Fruit fly (Drosophila melanogaster) whole organism, embryonic: ENCODE data around the gene in.

ENCODE experiments used
- Atf6 ChIP-seq: fragments of 200-800 bp; sonication (Bioruptor generic); IDR thresholded peaks from 2 replicates; pipeline ENCODE4 v1.3.6; 2022; ENCODE audit warnings: missing biosample characterization, missing genetic modification characterization
- Awh ChIP-seq: fragments of 200-800 bp; sonication (Bioruptor generic); IDR thresholded peaks from 2 replicates; pipeline ENCODE4, ENCODE4 v1.3.6; 2022; ENCODE audit warnings: missing biosample characterization, missing genetic modification characterization
- Bgb ChIP-seq: fragments of 200-800 bp; sonication (Bioruptor generic); IDR thresholded peaks from 2 replicates; pipeline ENCODE4 v1.3.6; 2022; ENCODE audit warnings: missing biosample characterization, missing genetic modification characterization; ENCODE audit not compliant: partially characterized antibody
- CG12299 ChIP-seq: fragments of 200-800 bp; sonication (Bioruptor generic); optimal IDR thresholded peaks from 2 replicates; lab custom pipeline; 2018; ENCODE audit warnings: missing biosample characterization, mild to moderate bottlenecking, missing genetic modification characterization
- CG13287 ChIP-seq: fragments of 200-800 bp; sonication (Bioruptor generic); IDR thresholded peaks from 2 replicates; pipeline ENCODE4 v1.3.6; 2022; ENCODE audit warnings: missing biosample characterization, missing genetic modification characterization; ENCODE audit not compliant: partially characterized antibody
- CG17568 ChIP-seq: fragments of 200-800 bp; sonication (Bioruptor generic); optimal IDR thresholded peaks from 2 replicates; lab custom pipeline; 2018; ENCODE audit warnings: missing biosample characterization, mild to moderate bottlenecking, missing genetic modification characterization, moderate library complexity
- CG18262 ChIP-seq: fragments of 200-800 bp; optimal IDR thresholded peaks from 3 replicates; lab custom pipeline; 2019; ENCODE audit warnings: missing biosample characterization, mild to moderate bottlenecking, missing genetic modification characterization, moderate library complexity
- CG1832 ChIP-seq: fragments of 200-800 bp; sonication (Bioruptor generic); optimal IDR thresholded peaks from 2 replicates; lab custom pipeline; 2017; ENCODE audit warnings: missing biosample characterization, mild to moderate bottlenecking, missing genetic modification characterization, inconsistent platforms
- CG34224 ChIP-seq: fragments of 200-800 bp; sonication (Bioruptor generic); IDR thresholded peaks from 3 replicates; pipeline ENCODE4 v1.3.6; 2022; ENCODE audit warnings: missing biosample characterization, missing genetic modification characterization; ENCODE audit not compliant: partially characterized antibody
- CG34376 ChIP-seq: fragments of 200-800 bp; sonication (Bioruptor generic); optimal IDR thresholded peaks from 2 replicates; lab custom pipeline; 2018; ENCODE audit warnings: missing biosample characterization, mild to moderate bottlenecking, missing genetic modification characterization
- CG4424 ChIP-seq: fragments of 200-800 bp; sonication (Bioruptor generic); optimal IDR thresholded peaks from 3 replicates; lab custom pipeline; 2016; ENCODE audit warnings: missing biosample characterization, missing genetic modification characterization
- CG7963 ChIP-seq: fragments of 200-800 bp; sonication (Bioruptor generic); IDR thresholded peaks from 3 replicates; pipeline ENCODE4 v1.3.6; 2022; ENCODE audit warnings: missing biosample characterization, missing genetic modification characterization; ENCODE audit not compliant: partially characterized antibody
- CG8359 ChIP-seq: fragments of 200-800 bp; sonication (Bioruptor generic); optimal IDR thresholded peaks from 2 replicates; lab custom pipeline; 2017; ENCODE audit warnings: missing biosample characterization, mild to moderate bottlenecking, missing genetic modification characterization, borderline replicate concordance
- CG8388 ChIP-seq: fragments of 200-800 bp; sonication (Bioruptor generic); optimal IDR thresholded peaks from 2 replicates; lab custom pipeline; 2019; ENCODE audit warnings: missing biosample characterization, mild to moderate bottlenecking, missing genetic modification characterization, moderate library complexity
- CG8478 ChIP-seq: fragments of >200 bp; optimal IDR thresholded peaks from 2 replicates; lab custom pipeline; 2018
- CG9609 ChIP-seq: fragments of 200-800 bp; sonication (Bioruptor generic); optimal IDR thresholded peaks from 3 replicates; lab custom pipeline; 2016; ENCODE audit warnings: missing biosample characterization, missing genetic modification characterization
- D ChIP-seq, 2 experiments: fragments of 200-800 bp in 1 of 2; fragments of >200 bp in 1 of 2; sonication (Bioruptor generic) in 1 of 2; optimal IDR thresholded peaks; 2 replicates in 1 of 2; 3 replicates in 1 of 2; lab custom pipeline; 2017; ENCODE audit warnings: mild to moderate bottlenecking in 1 of 2, missing biosample characterization in 1 of 2, missing genetic modification characterization in 1 of 2, missing genetic modification reagents in 1 of 2
- Dll ChIP-seq: fragments of 200-800 bp; sonication (Bioruptor generic); IDR thresholded peaks from 4 replicates; pipeline ENCODE4 v1.3.6; 2022; ENCODE audit warnings: missing biosample characterization, missing genetic modification characterization; ENCODE audit not compliant: partially characterized antibody
- Doc2 ChIP-seq: fragments of 200-800 bp; sonication (Bioruptor generic); IDR thresholded peaks from 2 replicates; pipeline ENCODE4 v1.3.6; 2022; ENCODE audit warnings: missing biosample characterization, missing genetic modification characterization
- Drgx ChIP-seq: fragments of 200-800 bp; sonication (Bioruptor generic); IDR thresholded peaks from 2 replicates; pipeline ENCODE4 v1.3.6; 2022; ENCODE audit warnings: missing biosample characterization, missing genetic modification characterization
- E2f1 ChIP-seq: fragments of 200-800 bp; sonication (Bioruptor generic); IDR thresholded peaks from 2 replicates; pipeline ENCODE4 v1.3.6; 2022; ENCODE audit warnings: missing biosample characterization, missing genetic modification characterization
- Elba2 ChIP-seq: fragments of 200-800 bp; sonication (Bioruptor generic); optimal IDR thresholded peaks from 3 replicates; lab custom pipeline; 2016; ENCODE audit warnings: missing biosample characterization, missing genetic modification characterization
- Ets97D ChIP-seq: fragments of 200-800 bp; sonication (Bioruptor generic); optimal IDR thresholded peaks from 3 replicates; lab custom pipeline; 2016; ENCODE audit warnings: missing biosample characterization, missing genetic modification characterization
- Nf-YC ChIP-seq: fragments of 200-800 bp; optimal IDR thresholded peaks from 3 replicates; lab custom pipeline; 2019; ENCODE audit warnings: missing biosample characterization, mild to moderate bottlenecking, missing genetic modification characterization, moderate library complexity
- Opbp ChIP-seq: fragments of 200-800 bp; sonication (Bioruptor generic); IDR thresholded peaks from 3 replicates; pipeline ENCODE4 v1.3.6; 2022; ENCODE audit warnings: missing biosample characterization, missing genetic modification characterization; ENCODE audit not compliant: partially characterized antibody
- Sox102F ChIP-seq: fragments of 200-800 bp; sonication (Bioruptor generic); optimal IDR thresholded peaks from 2 replicates; lab custom pipeline; 2018; ENCODE audit warnings: missing biosample characterization, mild to moderate bottlenecking, missing genetic modification characterization, moderate library complexity
- Trl ChIP-seq, 3 experiments: fragments of >200 bp in 2 of 3; fragments of 200-800 bp in 1 of 3; sonication (Bioruptor generic) in 1 of 3; optimal IDR thresholded peaks; 2 replicates in 1 of 3; 3 replicates in 2 of 3; lab custom pipeline; 2016 to 2017; ENCODE audit warnings: missing biosample characterization in 1 of 3, missing genetic modification characterization in 1 of 3
- amos ChIP-seq: fragments of 200-800 bp; sonication (Bioruptor generic); IDR thresholded peaks from 2 replicates; pipeline ENCODE4 v1.3.6; 2022; ENCODE audit warnings: missing biosample characterization, missing genetic modification characterization; ENCODE audit not compliant: partially characterized antibody
- ato ChIP-seq: fragments of 200-800 bp; sonication (Bioruptor generic); IDR thresholded peaks from 2 replicates; pipeline ENCODE4 v1.3.6; 2022; ENCODE audit warnings: missing biosample characterization, missing genetic modification characterization; ENCODE audit not compliant: partially characterized antibody
- bab2 ChIP-seq: fragments of 200-800 bp; sonication (Bioruptor generic); optimal IDR thresholded peaks from 2 replicates; lab custom pipeline; 2016; ENCODE audit warnings: missing biosample characterization, missing genetic modification characterization
- chinmo ChIP-seq: fragments of 200-800 bp; sonication (Bioruptor generic); IDR thresholded peaks from 4 replicates; pipeline ENCODE4 v1.3.6; 2022; ENCODE audit warnings: missing biosample characterization, missing genetic modification characterization; ENCODE audit not compliant: partially characterized antibody
- dm ChIP-seq: fragments of 200-800 bp; sonication (Bioruptor generic); optimal IDR thresholded peaks from 3 replicates; lab custom pipeline; 2016; ENCODE audit warnings: missing biosample characterization, missing genetic modification characterization
- dpn ChIP-seq, 2 experiments: fragments of 200-800 bp; sonication (Bioruptor generic); optimal IDR thresholded peaks; 3 replicates each; lab custom pipeline; 2016; ENCODE audit warnings: missing biosample characterization in 2 of 2, missing genetic modification characterization in 2 of 2
- esg ChIP-seq: fragments of 200-800 bp; sonication (Bioruptor generic); conservative IDR thresholded peaks from 2 replicates; pipeline ENCODE4 v1.3.6; 2022; ENCODE audit warnings: missing biosample characterization, missing genetic modification characterization
- ewg ChIP-seq: fragments of 200-800 bp; sonication (Bioruptor generic); optimal IDR thresholded peaks from 3 replicates; lab custom pipeline; 2017; ENCODE audit warnings: mild to moderate bottlenecking, missing biosample characterization, missing genetic modification reagents, missing genetic modification characterization
- insv ChIP-seq, 2 experiments: fragments of 200-800 bp; sonication (Bioruptor generic); optimal IDR thresholded peaks; 3 replicates each; lab custom pipeline; 2016 to 2018; ENCODE audit warnings: missing biosample characterization in 2 of 2, missing genetic modification characterization in 2 of 2
- mirr ChIP-seq: fragments of 200-800 bp; sonication (Bioruptor generic); optimal IDR thresholded peaks from 3 replicates; lab custom pipeline; 2018; ENCODE audit warnings: missing biosample characterization, mild to moderate bottlenecking, missing genetic modification characterization
- pum ChIP-seq: fragments of 200-800 bp; sonication (Bioruptor generic); optimal IDR thresholded peaks from 2 replicates; lab custom pipeline; 2016; ENCODE audit warnings: missing biosample characterization, missing genetic modification characterization
- sens ChIP-seq: fragments of 200-800 bp; sonication (Bioruptor generic); peaks from one replicate; lab custom pipeline; 2016; ENCODE audit warnings: missing biosample characterization, missing genetic modification characterization
- sqz ChIP-seq: fragments of 200-800 bp; sonication (Bioruptor generic); optimal IDR thresholded peaks from 3 replicates; lab custom pipeline; 2018; ENCODE audit warnings: missing biosample characterization, mild to moderate bottlenecking, missing genetic modification characterization
- sug ChIP-seq: fragments of 200-800 bp; optimal IDR thresholded peaks from 2 replicates; lab custom pipeline; 2019; ENCODE audit warnings: missing biosample characterization, mild to moderate bottlenecking, missing genetic modification characterization, moderate library complexity
- tna ChIP-seq: fragments of 200-800 bp; sonication (Bioruptor generic); IDR thresholded peaks from 2 replicates; pipeline ENCODE4 v1.3.6; 2022; ENCODE audit warnings: missing biosample characterization, missing genetic modification characterization; ENCODE audit not compliant: partially characterized antibody
- toy ChIP-seq: fragments of 200-800 bp; sonication (Bioruptor generic); IDR thresholded peaks from 2 replicates; pipeline ENCODE4 v1.3.6; 2022; ENCODE audit warnings: missing biosample characterization, missing genetic modification characterization
- unpg ChIP-seq: fragments of 200-800 bp; sonication (Bioruptor generic); optimal IDR thresholded peaks from 3 replicates; lab custom pipeline; 2018; ENCODE audit warnings: missing biosample characterization, mild to moderate bottlenecking, missing genetic modification characterization, moderate library complexity

in gene

dm6 chr3L:20349333-20349924, 17.6 kb upstream of the in start (continued):
- TF ChIP-seq Trl (optimal IDR thresholded peaks at IDR 0.05; lab: Kevin White, UChicago) (peak; percentile 87 to 94), Trl (GFP tag; optimal IDR thresholded peaks at IDR 0.05; lab: Kevin White, UChicago) (no peak), sens (GFP tag; lab: Kevin White, UChicago) (peak; percentile 56), Sox102F (GFP tag; lab: Kevin White, UChicago) (no peak), Atf6 (GFP tag; lab: Robert Waterston, UW) (0 out of 2 replicates have a peak, but pooled peaks have one; percentile 30), ato (GFP tag; lab: Robert Waterston, UW) (no peak; the same call in 1 of the 2 replicates), toy (GFP tag; lab: Robert Waterston, UW) (no peak), mirr (GFP tag; lab: Kevin White, UChicago) (peak; percentile 16), tna (GFP tag; lab: Robert Waterston, UW) (0 out of 2 replicates have a peak, but pooled peaks have one; percentile 15), Bgb (GFP tag; lab: Robert Waterston, UW) (peak; percentile 23; the same call in 1 of the 2 replicates), CG9609 (GFP tag; lab: Kevin White, UChicago) (no peak), Dll (GFP tag; lab: Robert Waterston, UW) (peak; percentile 33; the same call in 2 of the 4 replicates), CG8478 (lab: Kevin White, UChicago) (peak; percentile 41), chinmo (GFP tag; lab: Robert Waterston, UW) (peak; percentile 68; the same call in 1 of the 4 replicates), dm (peak; percentile 45), Elba2 (GFP tag; lab: Kevin White, UChicago) (peak; percentile 98), Awh (GFP tag; lab: Robert Waterston, UW) (no peak), esg (GFP tag; lab: Robert Waterston, UW) (no peak), Nf-YC (tag; lab: Kevin White, UChicago) (peak; percentile 65), bab2 (GFP tag; lab: Kevin White, UChicago) (no peak), Doc2 (no peak), CG8359 (GFP tag; lab: Kevin White, UChicago) (no peak), CG34224 (peak; percentile 51; the same call in 1 of the 3 replicates), ewg (GFP tag; lab: Kevin White, UChicago) (peak; percentile 51), Opbp (GFP tag; lab: Robert Waterston, UW) (no peak), sqz (GFP tag; lab: Kevin White, UChicago) (no peak), CG18262 (tag; lab: Kevin White, UChicago) (no peak), D (optimal IDR thresholded peaks at IDR 0.05; lab: Kevin White, UChicago) (no peak), D (GFP tag; optimal IDR thresholded peaks at IDR 0.05; lab: Kevin White, UChicago) (no peak), dpn (GFP tag; optimal IDR thresholded peaks at IDR 0.05; lab: Kevin White, UChicago) (no peak), Ets97D (GFP tag; lab: Kevin White, UChicago) (no peak), CG12299 (no peak), unpg (GFP tag; lab: Kevin White, UChicago) (no peak), amos (GFP tag; lab: Robert Waterston, UW) (peak; percentile 11; the same call in 1 of the 2 replicates), CG4424 (no peak), CG13287 (GFP tag; lab: Robert Waterston, UW) (peak; percentile 56), CG17568 (GFP tag; lab: Kevin White, UChicago) (no peak), insv (GFP tag; optimal IDR thresholded peaks at IDR 0.05; lab: Kevin White, UChicago) (peak; percentile 33 to 89), Drgx (GFP tag; lab: Robert Waterston, UW) (no peak), sug (tag; lab: Kevin White, UChicago) (peak; percentile 68), CG8388 (GFP tag; lab: Kevin White, UChicago) (no peak), CG34376 (peak; percentile 26), CG7963 (GFP tag; lab: Robert Waterston, UW) (peak; percentile 34; the same call in 1 of the 3 replicates), CG1832 (GFP tag; lab: Kevin White, UChicago) (peak; percentile 65), E2f1 (GFP tag; lab: Robert Waterston, UW) (no peak), pum (GFP tag; lab: Kevin White, UChicago) (no peak)
- TF ChIP-seq, all 482 proteins: peak for 32
